Fruit fly (Drosophila melanogaster): ENCODE data around the gene CG34148.

The CG34148 gene

dm6 chr3R:21851592-21852578 lies 26.6 kb downstream of the CG34148 start:
- TF ChIP-seq pad (GFP tag; optimal IDR thresholded peaks at IDR 0.05) (no peak), tj (GFP tag; optimal IDR thresholded peaks at IDR 0.05) (peak; percentile 69), Mnt (GFP tag; optimal IDR thresholded peaks at IDR 0.05) (peak; percentile 3), CG11617 (GFP tag; optimal IDR thresholded peaks at IDR 0.05) (no peak), toe (GFP tag; optimal IDR thresholded peaks at IDR 0.05) (peak; percentile 7), CG12768 (GFP tag; optimal IDR thresholded peaks at IDR 0.05) (peak; percentile 28), bab1 (GFP tag; optimal IDR thresholded peaks at IDR 0.05) (peak; percentile 27), CG33017 (tag; optimal IDR thresholded peaks at IDR 0.05) (peak; percentile 32), CG7045 (GFP tag; optimal IDR thresholded peaks at IDR 0.05) (no peak), cic (GFP tag; optimal IDR thresholded peaks at IDR 0.05) (peak; percentile 69), kay (GFP tag; ENCODE audit: borderline replicate concordance) (peak; percentile 86), Hr96 (GFP tag; optimal IDR thresholded peaks at IDR 0.05) (peak; percentile 6), CG5204 (GFP tag; optimal IDR thresholded peaks at IDR 0.05) (peak; percentile 32)

- TF ChIP-seq CG5204 (GFP tag; optimal IDR thresholded peaks at IDR 0.05) (peak; percentile 61), tj (GFP tag; optimal IDR thresholded peaks at IDR 0.05) (peak; percentile 32), toe (GFP tag; optimal IDR thresholded peaks at IDR 0.05) (no peak), bab1 (GFP tag; optimal IDR thresholded peaks at IDR 0.05) (no peak), CG33017 (tag; optimal IDR thresholded peaks at IDR 0.05) (no peak), Mnt (GFP tag; optimal IDR thresholded peaks at IDR 0.05) (no peak), CG1620 (GFP tag; optimal IDR thresholded peaks at IDR 0.05) (no peak), CG7045 (GFP tag; optimal IDR thresholded peaks at IDR 0.05) (peak; percentile 23), Crg-1 (GFP tag; optimal IDR thresholded peaks at IDR 0.05) (no peak), kay (GFP tag; ENCODE audit: borderline replicate concordance) (no peak), cic (GFP tag; optimal IDR thresholded peaks at IDR 0.05) (peak; percentile 60), Hr96 (GFP tag; optimal IDR thresholded peaks at IDR 0.05) (peak; percentile 38), CG7101 (tag; optimal IDR thresholded peaks at IDR 0.05) (peak; percentile 23), CG11617 (GFP tag; optimal IDR thresholded peaks at IDR 0.05) (peak; percentile 54), cnc (optimal IDR thresholded peaks at IDR 0.05) (peak; percentile 44 to 49), ovo (GFP tag; optimal IDR thresholded peaks at IDR 0.05) (no peak), CG12768 (GFP tag; optimal IDR thresholded peaks at IDR 0.05) (no peak), pad (GFP tag; optimal IDR thresholded peaks at IDR 0.05) (peak; percentile 16), CG14711 (tag; optimal IDR thresholded peaks at IDR 0.05) (no peak), Clk (GFP tag; optimal IDR thresholded peaks at IDR 0.05) (no peak)
These were observed 28.5 kb downstream of the CG34148 start for dm6 chr3R:21849988-21850460.

DNA sequence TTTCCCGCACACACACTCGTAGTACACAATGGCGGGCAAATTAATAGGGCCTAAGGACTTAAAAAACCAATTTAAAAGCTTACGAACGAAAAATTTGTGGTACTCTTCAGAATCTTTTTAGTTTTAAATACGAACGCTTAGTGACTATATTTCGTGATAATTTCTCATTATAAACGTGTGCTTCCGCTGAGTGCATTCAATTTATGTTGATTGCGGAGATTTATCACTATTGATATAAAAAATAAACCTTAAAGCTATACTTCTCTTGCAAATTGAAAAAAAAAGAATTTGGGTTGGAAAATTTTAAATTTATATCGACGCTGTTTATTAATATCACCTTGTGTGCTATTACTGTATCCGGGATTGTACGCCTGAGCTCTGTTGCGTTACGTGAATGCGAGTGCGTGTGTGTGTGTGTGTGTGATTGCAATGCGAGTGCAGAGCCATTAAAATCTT lies 29.5 kb downstream of the CG34148 start:
- TF ChIP-seq tj (GFP tag; optimal IDR thresholded peaks at IDR 0.05) (peak; percentile 76), Mnt (GFP tag; optimal IDR thresholded peaks at IDR 0.05) (peak; percentile 58), CG12768 (GFP tag; optimal IDR thresholded peaks at IDR 0.05) (peak; percentile 89), cnc (optimal IDR thresholded peaks at IDR 0.05) (no peak), cic (GFP tag; optimal IDR thresholded peaks at IDR 0.05) (peak; percentile 45), CG7045 (GFP tag; optimal IDR thresholded peaks at IDR 0.05) (peak; percentile 95), ovo (GFP tag; optimal IDR thresholded peaks at IDR 0.05) (peak; percentile 21), CG1620 (GFP tag; optimal IDR thresholded peaks at IDR 0.05) (peak; percentile 77), CG7101 (tag; optimal IDR thresholded peaks at IDR 0.05) (peak; percentile 84), Crg-1 (GFP tag; optimal IDR thresholded peaks at IDR 0.05) (peak; percentile 77), toe (GFP tag; optimal IDR thresholded peaks at IDR 0.05) (peak; percentile 95), CG5204 (GFP tag; optimal IDR thresholded peaks at IDR 0.05) (peak; percentile 91), bab1 (GFP tag; optimal IDR thresholded peaks at IDR 0.05) (peak; percentile 96), kay (GFP tag; ENCODE audit: borderline replicate concordance) (peak; percentile 91), Clk (GFP tag; optimal IDR thresholded peaks at IDR 0.05) (peak; percentile 82), pad (GFP tag; optimal IDR thresholded peaks at IDR 0.05) (peak; percentile 86), CG14711 (tag; optimal IDR thresholded peaks at IDR 0.05) (peak; percentile 72), CG33017 (tag; optimal IDR thresholded peaks at IDR 0.05) (peak; percentile 91), Hr96 (GFP tag; optimal IDR thresholded peaks at IDR 0.05) (peak; percentile 92), CG11617 (GFP tag; optimal IDR thresholded peaks at IDR 0.05) (peak; percentile 95)

DNA sequence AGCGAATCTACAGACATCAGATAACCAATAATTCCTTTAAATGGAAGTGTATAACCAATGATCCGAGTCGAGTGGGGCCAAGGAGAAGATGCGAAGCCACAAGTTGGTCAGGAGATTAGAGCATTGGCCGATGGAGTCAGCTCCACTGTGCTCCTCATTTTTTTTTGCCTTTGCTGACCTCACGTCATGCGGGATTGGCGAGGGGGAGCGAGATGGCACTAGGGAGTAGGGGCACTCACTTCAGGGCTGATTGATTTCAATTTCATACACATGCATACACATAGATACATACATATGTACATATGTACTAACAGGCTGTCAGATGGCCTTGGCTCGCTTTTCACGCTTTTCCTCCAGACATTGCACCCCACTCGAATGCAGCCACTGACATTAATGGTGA lies 30.2 kb downstream of the CG34148 start:
- TF ChIP-seq CG7101 (tag; optimal IDR thresholded peaks at IDR 0.05): no peak
- TF ChIP-seq CG5204 (GFP tag; optimal IDR thresholded peaks at IDR 0.05): no peak
- TF ChIP-seq bab1 (GFP tag; optimal IDR thresholded peaks at IDR 0.05): no peak
- no peak for TF ChIP-seq Clk (GFP tag; optimal IDR thresholded peaks at IDR 0.05)
- TF ChIP-seq kay (GFP tag; ENCODE audit: borderline replicate concordance): no peak
- TF ChIP-seq CG7045 (GFP tag; optimal IDR thresholded peaks at IDR 0.05): no peak
- no peak for TF ChIP-seq cnc (optimal IDR thresholded peaks at IDR 0.05)
- TF ChIP-seq CG1620 (GFP tag; optimal IDR thresholded peaks at IDR 0.05): no peak

dm6 chr3R:21847438-21847837 lies 31.0 kb downstream of the CG34148 start:
- TF ChIP-seq Hr96 (GFP tag; optimal IDR thresholded peaks at IDR 0.05) (no peak), CG11617 (GFP tag; optimal IDR thresholded peaks at IDR 0.05) (no peak), Crg-1 (GFP tag; optimal IDR thresholded peaks at IDR 0.05) (no peak), CG33017 (tag; optimal IDR thresholded peaks at IDR 0.05) (no peak), Mnt (GFP tag; optimal IDR thresholded peaks at IDR 0.05) (no peak), ovo (GFP tag; optimal IDR thresholded peaks at IDR 0.05) (no peak), CG12768 (GFP tag; optimal IDR thresholded peaks at IDR 0.05) (no peak), pad (GFP tag; optimal IDR thresholded peaks at IDR 0.05) (no peak), CG1620 (GFP tag; optimal IDR thresholded peaks at IDR 0.05) (no peak), kay (GFP tag; ENCODE audit: borderline replicate concordance) (no peak)
